Worm (Caenorhabditis elegans): ENCODE data around the gene glb-20.

DNA sequence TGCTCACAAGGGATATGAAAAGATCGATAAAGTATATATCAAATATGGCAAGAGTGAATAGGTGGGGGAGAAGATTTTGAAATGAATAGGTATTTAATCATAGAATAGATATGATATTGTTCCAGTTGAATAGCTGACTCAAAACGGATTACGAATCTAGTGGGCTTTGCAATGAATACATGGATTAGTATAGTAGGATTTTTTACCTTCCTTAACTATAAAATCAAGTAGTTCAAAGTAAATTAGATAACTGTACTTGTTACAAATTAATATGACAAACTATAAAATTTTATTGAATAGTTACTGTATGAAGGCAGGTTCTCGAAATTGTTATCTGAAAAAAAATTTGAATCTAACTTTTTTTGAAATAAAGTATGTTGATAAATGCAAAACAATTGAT, 5.1 kb downstream of the glb-20 start, which contains the start of gene odr-1:
- no peak for TF ChIP-seq nhr-237 (tag; optimal IDR thresholded peaks at IDR 0.05)
- TF ChIP-seq egl-27 (tag; optimal IDR thresholded peaks at IDR 0.05): no peak
